Worm (Caenorhabditis elegans) whole organism, L3 larva: ENCODE data around the gene thoc-2.
A peak's percentile ranks its signal among the peaks of the same experiment; 100 is the strongest.

ENCODE experiments used
- R02D3.7 ChIP-seq: fragments of 150-350 bp; optimal IDR thresholded peaks from 2 replicates; lab custom pipeline; 2014; ENCODE audit warnings: missing biosample characterization, missing genetic modification characterization
- ZK546.5 ChIP-seq: sonication (generic microtip); optimal IDR thresholded peaks from 2 replicates; lab custom pipeline; 2017; ENCODE audit warnings: missing biosample characterization, missing genetic modification characterization
- aly-2 ChIP-seq: fragments of 150-350 bp; optimal IDR thresholded peaks from 2 replicates; lab custom pipeline; 2014; ENCODE audit warnings: missing biosample characterization, missing genetic modification characterization
- ama-1 ChIP-seq: fragments of 150-350 bp; optimal IDR thresholded peaks from 2 replicates; lab custom pipeline; 2018
- ceh-16 ChIP-seq: sonication (generic microtip); optimal IDR thresholded peaks from 2 replicates; lab custom pipeline; 2017; ENCODE audit warnings: missing biosample characterization, missing genetic modification characterization
- ceh-28 ChIP-seq: fragments of 150-350 bp; optimal IDR thresholded peaks from 2 replicates; lab custom pipeline; 2014; ENCODE audit warnings: missing biosample characterization, missing genetic modification reagents, missing genetic modification characterization
- ceh-82 ChIP-seq: fragments of 150-350 bp; optimal IDR thresholded peaks from 2 replicates; lab custom pipeline; 2014; ENCODE audit warnings: missing biosample characterization, missing genetic modification characterization
- ceh-9 ChIP-seq: sonication (generic microtip); optimal IDR thresholded peaks from 2 replicates; lab custom pipeline; 2018; ENCODE audit warnings: missing biosample characterization, missing genetic modification characterization
- daf-12 ChIP-seq: fragments of 150-350 bp; optimal IDR thresholded peaks from 2 replicates; lab custom pipeline; 2014; ENCODE audit warnings: missing biosample characterization, missing genetic modification reagents, missing genetic modification characterization
- egl-27 ChIP-seq: sonication (generic microtip); optimal IDR thresholded peaks from 4 replicates; lab custom pipeline; 2017; ENCODE audit warnings: missing biosample characterization, missing genetic modification reagents, missing genetic modification characterization
- egl-5 ChIP-seq: fragments of 150-350 bp; optimal IDR thresholded peaks from 2 replicates; lab custom pipeline; 2017; ENCODE audit warnings: missing biosample characterization, missing genetic modification reagents, missing genetic modification characterization, inconsistent platforms
- elt-1 ChIP-seq: fragments of 150-350 bp; optimal IDR thresholded peaks from 2 replicates; lab custom pipeline; 2014; ENCODE audit warnings: missing biosample characterization, missing genetic modification characterization
- elt-2 ChIP-seq: sonication (generic microtip); optimal IDR thresholded peaks from 2 replicates; lab custom pipeline; 2016; ENCODE audit warnings: missing genetic modification reagents, mild to moderate bottlenecking, missing genetic modification characterization, missing compliant biosample characterization
- elt-3 ChIP-seq, 3 experiments: fragments of 150-350 bp in 1 of 3; sonication (generic microtip) in 2 of 3; optimal IDR thresholded peaks; 2 replicates in 2 of 3; 4 replicates in 1 of 3; lab custom pipeline; 2014 to 2017; ENCODE audit warnings: missing biosample characterization in 3 of 3, missing genetic modification characterization in 3 of 3
- eor-1 ChIP-seq, 2 experiments: fragments of 150-350 bp; optimal IDR thresholded peaks; 2 replicates each; lab custom pipeline; 2014 to 2018; ENCODE audit warnings: missing biosample characterization in 2 of 2, missing genetic modification characterization in 2 of 2
- fkh-10 ChIP-seq: sonication (generic microtip); optimal IDR thresholded peaks from 2 replicates; lab custom pipeline; 2017; ENCODE audit warnings: missing biosample characterization, missing genetic modification reagents, missing genetic modification characterization
- fkh-2 ChIP-seq: fragments of 150-350 bp; optimal IDR thresholded peaks from 2 replicates; lab custom pipeline; 2014; ENCODE audit warnings: missing biosample characterization, missing genetic modification reagents, missing genetic modification characterization
- fos-1 ChIP-seq: fragments of 150-350 bp; optimal IDR thresholded peaks from 2 replicates; lab custom pipeline; 2014; ENCODE audit warnings: missing biosample characterization, missing genetic modification characterization
- hmg-11 ChIP-seq: sonication (generic microtip); optimal IDR thresholded peaks from 2 replicates; lab custom pipeline; 2016; ENCODE audit warnings: missing genetic modification characterization, missing compliant biosample characterization
- jun-1 ChIP-seq: fragments of 150-350 bp; optimal IDR thresholded peaks from 2 replicates; lab custom pipeline; 2014; ENCODE audit warnings: missing biosample characterization, missing genetic modification reagents, missing genetic modification characterization
- lin-15B ChIP-seq: fragments of 150-350 bp; optimal IDR thresholded peaks from 2 replicates; lab custom pipeline; 2014; ENCODE audit warnings: missing biosample characterization, missing genetic modification characterization
- lin-39 ChIP-seq: fragments of 150-350 bp; optimal IDR thresholded peaks from 2 replicates; lab custom pipeline; 2018; ENCODE audit warnings: missing biosample characterization, missing genetic modification reagents, missing genetic modification characterization
- lsy-12 ChIP-seq: sonication (generic microtip); optimal IDR thresholded peaks from 2 replicates; lab custom pipeline; 2016; ENCODE audit warnings: mild to moderate bottlenecking, missing genetic modification characterization, missing compliant biosample characterization
- mdl-1 ChIP-seq: fragments of 150-350 bp; optimal IDR thresholded peaks from 2 replicates; lab custom pipeline; 2014; ENCODE audit warnings: missing biosample characterization, missing genetic modification characterization
- mml-1 ChIP-seq: fragments of 150-350 bp; sonication (generic microtip); optimal IDR thresholded peaks from 3 replicates; lab custom pipeline; 2014; ENCODE audit warnings: missing biosample characterization, missing genetic modification characterization
- nfya-1 ChIP-seq: sonication (generic microtip); optimal IDR thresholded peaks from 2 replicates; lab custom pipeline; 2017; ENCODE audit warnings: missing genetic modification characterization, mild to moderate bottlenecking, missing compliant biosample characterization, antibody characterized with exemption, moderate library complexity; ENCODE audit not compliant: insufficient read depth
- nhr-11 ChIP-seq: fragments of 150-350 bp; optimal IDR thresholded peaks from 2 replicates; lab custom pipeline; 2014; ENCODE audit warnings: missing biosample characterization, missing genetic modification characterization
- nhr-12 ChIP-seq: fragments of 150-350 bp; optimal IDR thresholded peaks from 2 replicates; lab custom pipeline; 2014; ENCODE audit warnings: missing biosample characterization, missing genetic modification characterization
- nhr-23 ChIP-seq: fragments of 150-350 bp; optimal IDR thresholded peaks from 2 replicates; lab custom pipeline; 2014; ENCODE audit warnings: missing biosample characterization, missing genetic modification reagents, missing genetic modification characterization
- nhr-237 ChIP-seq: fragments of 150-350 bp; optimal IDR thresholded peaks from 2 replicates; lab custom pipeline; 2014; ENCODE audit warnings: missing biosample characterization, missing genetic modification characterization
- nhr-25 ChIP-seq: sonication (generic microtip); optimal IDR thresholded peaks from 2 replicates; lab custom pipeline; 2017; ENCODE audit warnings: missing biosample characterization, missing genetic modification characterization
- nhr-28 ChIP-seq: fragments of 150-350 bp; optimal IDR thresholded peaks from 2 replicates; lab custom pipeline; 2014; ENCODE audit warnings: missing biosample characterization, missing genetic modification characterization
- nhr-43 ChIP-seq: sonication (generic microtip); optimal IDR thresholded peaks from 2 replicates; lab custom pipeline; 2016; ENCODE audit warnings: mild to moderate bottlenecking, missing genetic modification characterization, missing compliant biosample characterization; ENCODE audit not compliant: poor library complexity, severe bottlenecking
- nhr-67 ChIP-seq: fragments of 150-350 bp; optimal IDR thresholded peaks from 2 replicates; lab custom pipeline; 2014; ENCODE audit warnings: missing biosample characterization, missing genetic modification characterization
- nhr-76 ChIP-seq: fragments of 150-350 bp; sonication (generic microtip); optimal IDR thresholded peaks from 5 replicates; lab custom pipeline; 2014; ENCODE audit warnings: missing biosample characterization, missing genetic modification characterization
- nhr-77 ChIP-seq: fragments of 150-350 bp; optimal IDR thresholded peaks from 2 replicates; lab custom pipeline; 2014; ENCODE audit warnings: missing biosample characterization, missing genetic modification characterization
- pha-4 ChIP-seq: fragments of 150-350 bp; optimal IDR thresholded peaks from 2 replicates; lab custom pipeline; 2014; ENCODE audit warnings: missing biosample characterization, missing genetic modification reagents, missing genetic modification characterization
- pqm-1 ChIP-seq: fragments of 150-350 bp; optimal IDR thresholded peaks from 2 replicates; lab custom pipeline; 2017; ENCODE audit warnings: missing biosample characterization, missing genetic modification characterization, inconsistent platforms
- sea-2 ChIP-seq: fragments of 150-350 bp; sonication (generic microtip); optimal IDR thresholded peaks from 4 replicates; lab custom pipeline; 2014; ENCODE audit warnings: missing biosample characterization, missing genetic modification reagents, missing genetic modification characterization
- skn-1 ChIP-seq: fragments of 150-350 bp; optimal IDR thresholded peaks from 2 replicates; lab custom pipeline; 2014; ENCODE audit warnings: missing biosample characterization, missing genetic modification characterization
- snpc-4 ChIP-seq: fragments of 150-350 bp; optimal IDR thresholded peaks from 2 replicates; lab custom pipeline; 2014; ENCODE audit warnings: missing biosample characterization, missing genetic modification characterization
- tbx-2 ChIP-seq: sonication (generic microtip); optimal IDR thresholded peaks from 2 replicates; lab custom pipeline; 2016; ENCODE audit warnings: mild to moderate bottlenecking, missing genetic modification characterization, missing compliant biosample characterization
- unc-39 ChIP-seq: sonication (generic microtip); optimal IDR thresholded peaks from 4 replicates; lab custom pipeline; 2017; ENCODE audit warnings: missing biosample characterization, missing genetic modification characterization
- unc-62 ChIP-seq: fragments of 150-350 bp; sonication (generic microtip); optimal IDR thresholded peaks from 4 replicates; lab custom pipeline; 2014; ENCODE audit warnings: missing biosample characterization, missing genetic modification reagents, missing genetic modification characterization
- zag-1 ChIP-seq: fragments of 150-350 bp; optimal IDR thresholded peaks from 2 replicates; lab custom pipeline; 2014; ENCODE audit warnings: missing biosample characterization, missing genetic modification characterization
- ztf-11 ChIP-seq: fragments of 150-350 bp; optimal IDR thresholded peaks from 2 replicates; lab custom pipeline; 2014; ENCODE audit warnings: missing biosample characterization, missing genetic modification characterization
- ztf-4 ChIP-seq: fragments of 150-350 bp; optimal IDR thresholded peaks from 2 replicates; lab custom pipeline; 2014; ENCODE audit warnings: missing biosample characterization, missing genetic modification characterization

The thoc-2 gene

DNA sequence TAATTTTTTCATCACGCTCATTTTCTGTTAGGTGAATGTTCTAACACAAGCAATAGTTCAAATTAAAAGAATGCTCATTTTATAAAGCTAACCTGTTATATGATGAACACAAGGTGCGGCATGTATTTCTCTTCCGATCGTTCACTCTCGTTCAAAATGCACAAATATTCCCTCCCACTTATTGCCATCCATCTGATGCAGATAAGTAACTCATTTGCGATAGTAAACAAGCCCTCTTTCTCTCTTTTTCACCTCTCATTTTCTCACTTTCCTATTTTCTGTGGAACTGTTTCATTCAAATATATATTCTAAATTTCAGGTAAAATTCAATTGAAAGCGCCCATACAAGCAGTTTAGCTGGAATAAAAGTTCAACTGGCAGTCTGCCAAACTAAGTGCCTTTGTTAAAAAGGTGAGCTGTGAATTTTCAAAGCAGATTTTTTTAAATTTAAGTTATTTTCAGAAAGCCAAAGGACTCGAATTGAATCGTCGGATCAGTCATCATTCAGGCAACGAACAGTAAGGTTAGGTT is 21.8 kb upstream of the thoc-2 start, which contains the start of the genes trmt-10C.2 and C56G2.22:
trmt-10C.2 (plus strand) TSS at position 314 of the 531 bp plus-strand sequence.
C56G2.22 (plus strand) TSS at position 481 of the 531 bp plus-strand sequence.
- TF ChIP-seq egl-5: no peak
- no peak for TF ChIP-seq aly-2 (tag; lab: Kevin White, UChicago)
- no peak for TF ChIP-seq hmg-11 (tag; lab: Kevin White, UChicago)
- TF ChIP-seq fkh-10 (GFP tag; lab: Kevin White, UChicago): no peak
- TF ChIP-seq elt-2 (tag; lab: Kevin White, UChicago): peak; percentile 32
- no peak for TF ChIP-seq nhr-25 (tag; lab: Kevin White, UChicago)
- no peak for TF ChIP-seq skn-1 (tag; lab: Kevin White, UChicago)
- TF ChIP-seq pha-4 (tag; lab: Kevin White, UChicago): peak; percentile 74
- no peak for TF ChIP-seq R02D3.7

DNA sequence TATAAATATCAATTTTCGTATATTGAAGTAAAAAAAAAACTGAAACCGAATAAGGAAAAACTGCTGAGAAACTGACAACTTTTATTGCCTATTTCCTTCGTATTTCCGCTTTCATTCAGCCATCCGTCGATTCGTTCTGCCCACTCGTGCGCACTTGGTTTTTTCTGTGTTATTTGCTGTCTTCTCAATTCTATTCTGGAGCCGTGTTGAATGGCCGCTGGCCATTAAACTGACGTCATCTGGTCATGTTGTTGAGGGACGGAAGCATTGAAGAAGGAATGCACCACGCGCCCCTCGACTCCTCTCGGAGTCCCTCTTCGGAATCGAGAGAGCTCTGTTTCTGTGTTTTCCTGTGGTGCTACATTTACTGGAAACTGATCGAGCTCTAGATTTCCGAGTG is 19.3 kb upstream of the thoc-2 start:
- TF ChIP-seq eor-1 (tag; optimal IDR thresholded peaks at IDR 0.05; lab: Kevin White, UChicago) (no peak), mml-1 (tag; lab: Kevin White, UChicago) (no peak), nhr-25 (tag; lab: Kevin White, UChicago) (no peak), fkh-10 (GFP tag; lab: Kevin White, UChicago) (no peak), egl-27 (no peak), nhr-76 (tag; lab: Kevin White, UChicago) (no peak), nhr-11 (tag; lab: Kevin White, UChicago) (no peak), sea-2 (no peak), ztf-4 (tag; lab: Kevin White, UChicago) (no peak), aly-2 (tag; lab: Kevin White, UChicago) (no peak), elt-1 (no peak), lin-15B (tag; lab: Kevin White, UChicago) (no peak), unc-39 (tag; lab: Kevin White, UChicago) (no peak), fos-1 (no peak), ama-1 (lab: Kevin White, UChicago) (peak; percentile 2), ceh-16 (tag; lab: Kevin White, UChicago) (no peak), jun-1 (tag; lab: Kevin White, UChicago) (no peak), ceh-82 (tag; lab: Kevin White, UChicago) (no peak), lin-39 (tag; lab: Kevin White, UChicago) (peak; percentile 67), nhr-67 (no peak), nhr-23 (no peak), nhr-43 (tag; lab: Kevin White, UChicago) (no peak), nhr-237 (tag; lab: Kevin White, UChicago) (no peak), pqm-1 (tag; lab: Kevin White, UChicago) (no peak), elt-3 (tag; optimal IDR thresholded peaks at IDR 0.05; lab: Kevin White, UChicago) (no peak), nfya-1 (tag; lab: Kevin White, UChicago) (peak; percentile 75), pha-4 (tag; lab: Kevin White, UChicago) (no peak), nhr-28 (tag; lab: Kevin White, UChicago) (no peak), ceh-9 (tag; lab: Kevin White, UChicago) (no peak), hmg-11 (tag; lab: Kevin White, UChicago) (peak; percentile 18), ztf-11 (tag; lab: Kevin White, UChicago) (no peak), nhr-77 (no peak), snpc-4 (no peak), daf-12 (tag; lab: Kevin White, UChicago) (no peak), fkh-2 (no peak), lsy-12 (no peak), ZK546.5 (no peak), mdl-1 (no peak), zag-1 (tag; lab: Kevin White, UChicago) (no peak), egl-5 (peak; percentile 32), ceh-28 (tag; lab: Kevin White, UChicago) (no peak), nhr-12 (tag; lab: Kevin White, UChicago) (no peak), elt-2 (tag; lab: Kevin White, UChicago) (no peak), R02D3.7 (no peak), skn-1 (tag; lab: Kevin White, UChicago) (no peak), tbx-2 (tag; lab: Kevin White, UChicago) (peak; percentile 49), unc-62 (no peak)
